Fruit fly (Drosophila melanogaster): ENCODE measurements around the gene CG4074.

Gene CG4074

dm6 chr3L:20769350-20769749, at the start of gene CG4074, which contains the start of gene CG4186:
Gene CG4074 (minus strand): TSS chr3L:20769500.
Gene CG4186 (plus strand): TSS chr3L:20769586.
- no peak for TF ChIP-seq Sin3A (optimal IDR thresholded peaks at IDR 0.05)
- no peak for TF ChIP-seq ttk (optimal IDR thresholded peaks at IDR 0.05)

DNA sequence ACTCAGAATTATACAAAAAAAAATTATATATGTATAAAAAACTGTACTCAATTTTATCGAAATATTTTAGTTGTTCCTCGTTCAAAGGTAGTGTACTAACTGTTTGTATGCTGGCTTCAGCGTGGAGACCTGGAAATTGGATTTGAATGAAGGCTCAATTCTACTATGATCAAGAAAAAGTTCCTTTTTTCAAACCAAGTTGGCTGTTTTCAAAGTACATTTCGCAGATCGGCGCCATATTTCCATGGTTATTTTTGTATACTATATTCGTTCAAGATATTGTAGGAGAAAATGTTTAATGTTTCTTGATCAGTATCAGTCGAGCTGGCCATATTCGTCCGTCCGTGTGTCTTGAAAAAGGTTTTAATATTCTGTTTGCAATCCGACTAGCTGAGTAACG, 48.6 kb upstream of the CG4074 start, which contains the start of gene Mst77F:
Gene Mst77F, minus strand, starts transcription at position 101 of the 400 bp plus-strand sequence.
- no peak for TF ChIP-seq h (optimal IDR thresholded peaks at IDR 0.05)
- TF ChIP-seq ttk (optimal IDR thresholded peaks at IDR 0.05) = no peak
- TF ChIP-seq insv (optimal IDR thresholded peaks at IDR 0.05) = no peak
- no peak for TF ChIP-seq Myc (optimal IDR thresholded peaks at IDR 0.05)
- no peak for TF ChIP-seq Sin3A (optimal IDR thresholded peaks at IDR 0.05)
- TF ChIP-seq psq (optimal IDR thresholded peaks at IDR 0.05) = no peak

dm6 chr3L:20815666-20816375, 46.5 kb upstream of the CG4074 start, which contains the start of the genes CG3618 and Pka-R1:
Gene CG3618 (minus strand): TSS chr3L:20816075.
Gene Pka-R1 (plus strand): TSS chr3L:20816118.
- TF ChIP-seq h (optimal IDR thresholded peaks at IDR 0.05) = no peak
- TF ChIP-seq Myc (optimal IDR thresholded peaks at IDR 0.05) = no peak
- TF ChIP-seq insv (optimal IDR thresholded peaks at IDR 0.05) = no peak
- TF ChIP-seq Sin3A (optimal IDR thresholded peaks at IDR 0.05) = no peak
- TF ChIP-seq psq (optimal IDR thresholded peaks at IDR 0.05) = no peak
- TF ChIP-seq ttk (optimal IDR thresholded peaks at IDR 0.05) = no peak

DNA sequence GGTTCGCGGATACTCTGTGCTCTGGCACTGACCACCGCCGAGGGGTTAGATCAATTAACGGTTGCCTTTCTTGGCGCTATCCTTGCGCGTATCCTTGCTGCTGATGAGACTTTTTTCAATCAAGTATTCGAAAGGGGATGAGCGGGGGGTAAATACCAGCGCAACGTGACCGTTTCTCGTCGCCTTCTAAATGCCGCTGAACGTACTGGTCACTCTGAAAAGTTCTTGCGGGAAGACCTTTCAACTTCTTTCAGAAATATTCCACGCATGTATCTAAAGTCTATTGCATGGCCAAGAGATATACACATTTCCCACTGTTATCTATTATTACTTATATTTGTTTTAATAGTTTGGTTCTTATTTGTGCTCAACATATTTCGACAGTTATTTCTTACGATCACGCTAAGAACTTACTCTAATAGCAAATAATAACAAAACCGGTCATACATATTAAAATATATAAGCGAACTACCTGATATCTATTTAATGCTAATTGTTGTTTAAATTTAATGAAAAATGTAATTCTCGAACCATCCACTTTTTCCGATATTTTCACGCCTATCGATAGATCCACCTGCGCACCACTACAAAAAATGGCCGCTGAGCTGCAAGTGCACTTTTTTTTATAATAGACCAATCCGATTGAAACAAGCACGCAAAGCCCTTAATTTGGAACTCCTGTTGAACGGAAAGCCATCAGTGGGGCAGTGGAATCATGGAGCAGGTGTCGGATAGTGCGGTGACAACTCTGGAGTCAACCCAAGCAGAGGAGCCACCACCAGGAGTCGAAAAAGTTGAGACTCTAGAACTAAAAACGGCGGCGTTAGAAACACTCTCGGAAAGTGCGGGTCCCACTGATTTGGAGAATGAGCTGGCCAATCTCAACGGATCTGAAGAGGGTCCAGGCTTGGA, 40.0 kb upstream of the CG4074 start, which contains the start of the genes CG3634 and HIPP1:
Gene CG3634, minus strand, starts transcription at position 185 of the 912 bp plus-strand sequence.
Gene HIPP1, plus strand, starts transcription at position 582 of the 912 bp plus-strand sequence.
- no peak for TF ChIP-seq ttk (optimal IDR thresholded peaks at IDR 0.05)
- no peak for TF ChIP-seq insv (optimal IDR thresholded peaks at IDR 0.05)
- TF ChIP-seq psq (optimal IDR thresholded peaks at IDR 0.05) = no peak
- TF ChIP-seq Myc (optimal IDR thresholded peaks at IDR 0.05) = no peak
- TF ChIP-seq h (optimal IDR thresholded peaks at IDR 0.05) = no peak
- no peak for TF ChIP-seq Sin3A (optimal IDR thresholded peaks at IDR 0.05)

- TF ChIP-seq Myc (optimal IDR thresholded peaks at IDR 0.05) = no peak
- no peak for TF ChIP-seq insv (optimal IDR thresholded peaks at IDR 0.05)
- no peak for TF ChIP-seq h (optimal IDR thresholded peaks at IDR 0.05)
- no peak for TF ChIP-seq ttk (optimal IDR thresholded peaks at IDR 0.05)
- TF ChIP-seq psq (optimal IDR thresholded peaks at IDR 0.05) = no peak
- no peak for TF ChIP-seq Sin3A (optimal IDR thresholded peaks at IDR 0.05)
These were observed 30.9 kb upstream of the CG4074 start, which contains the start of gene Spc105R for dm6 chr3L:20800208-20800607. Gene Spc105R (plus strand): TSS chr3L:20800410.

dm6 chr3L:20798325-20798846, 29.1 kb upstream of the CG4074 start, which contains the start of the genes CG3698 and tzn:
Gene CG3698 (minus strand): TSS chr3L:20798375.
Gene tzn (plus strand): TSS chr3L:20798645.
- TF ChIP-seq ttk (optimal IDR thresholded peaks at IDR 0.05) (no peak), Sin3A (optimal IDR thresholded peaks at IDR 0.05) (no peak), h (optimal IDR thresholded peaks at IDR 0.05) (no peak)

DNA sequence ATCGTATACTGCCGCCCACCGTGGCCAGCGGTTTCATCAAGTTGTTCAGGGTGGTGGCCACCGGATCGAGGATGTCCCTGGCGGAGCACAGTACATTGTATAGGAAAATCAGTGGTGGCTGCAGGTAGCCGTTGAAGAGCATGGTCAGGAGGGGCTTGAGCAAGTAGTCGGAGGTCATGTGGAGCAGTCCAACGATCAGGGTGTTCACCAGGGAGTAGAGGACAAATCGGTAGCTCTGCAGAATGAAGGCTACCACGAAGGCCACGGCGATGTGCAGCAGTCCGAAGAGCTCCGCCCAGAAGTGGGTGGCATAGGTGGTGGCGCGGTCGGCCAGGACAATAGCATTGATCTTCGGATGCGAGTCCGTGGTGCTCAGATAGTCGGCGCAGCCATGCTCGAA, 28.1 kb upstream of the CG4074 start:
- TF ChIP-seq Myc (optimal IDR thresholded peaks at IDR 0.05) (no peak), psq (optimal IDR thresholded peaks at IDR 0.05) (no peak)

- TF ChIP-seq psq (optimal IDR thresholded peaks at IDR 0.05) = no peak
- no peak for TF ChIP-seq ttk (optimal IDR thresholded peaks at IDR 0.05)
- TF ChIP-seq h (optimal IDR thresholded peaks at IDR 0.05) = no peak
These were observed 27.5 kb upstream of the CG4074 start for dm6 chr3L:20796757-20797156.

DNA sequence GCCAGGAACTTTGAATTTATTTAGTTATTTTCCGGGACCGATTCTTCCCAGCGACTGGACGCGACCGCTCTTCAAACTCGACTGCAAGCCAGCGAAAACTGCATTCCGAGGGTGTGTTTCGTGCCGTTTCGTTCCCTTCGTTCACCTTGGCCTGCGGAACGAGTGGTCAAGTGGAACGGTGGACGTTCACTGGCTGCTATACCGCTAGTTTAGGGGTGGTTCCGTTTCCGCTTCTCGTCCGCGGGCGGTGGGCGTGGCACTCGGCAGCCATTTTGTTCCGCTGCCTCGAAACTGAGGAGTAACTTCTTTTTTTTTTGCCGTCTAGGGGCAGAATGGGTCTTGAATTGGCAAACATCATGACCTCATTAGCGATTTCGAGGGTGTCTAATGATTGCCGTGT, 23.4 kb upstream of the CG4074 start, which contains the start of gene Six4:
Gene Six4, minus strand, starts transcription at position 85 of the 400 bp plus-strand sequence.
- TF ChIP-seq insv (optimal IDR thresholded peaks at IDR 0.05) = no peak

DNA sequence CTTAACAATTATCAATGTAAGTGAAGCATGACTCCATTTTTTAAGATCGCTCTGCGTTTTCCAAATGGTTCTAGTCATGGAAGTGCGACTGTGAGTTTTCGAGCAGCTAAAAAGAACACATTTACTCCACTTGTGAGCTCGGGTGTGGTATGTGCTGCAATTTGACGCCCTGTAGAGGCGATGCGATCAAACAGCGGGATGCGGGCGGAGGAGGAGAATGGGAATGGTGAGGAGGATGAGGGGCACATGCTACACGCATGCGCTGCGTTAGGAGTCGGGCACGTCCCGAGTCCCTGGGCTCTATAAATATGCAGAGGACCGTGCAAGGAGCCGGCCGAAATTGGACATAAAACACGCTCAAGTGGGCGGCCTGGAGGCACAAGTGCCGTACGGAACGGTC, 20.0 kb upstream of the CG4074 start:
- TF ChIP-seq psq (optimal IDR thresholded peaks at IDR 0.05) (no peak), ttk (optimal IDR thresholded peaks at IDR 0.05) (no peak), h (optimal IDR thresholded peaks at IDR 0.05) (no peak), Sin3A (optimal IDR thresholded peaks at IDR 0.05) (no peak), Myc (optimal IDR thresholded peaks at IDR 0.05) (no peak), insv (optimal IDR thresholded peaks at IDR 0.05) (no peak)

dm6 chr3L:20787835-20788380, 18.6 kb upstream of the CG4074 start, which contains the start of gene CG11396:
Gene CG11396 (minus strand): TSS chr3L:20788137.
- TF ChIP-seq insv (optimal IDR thresholded peaks at IDR 0.05) = peak; percentile 43
- no peak for TF ChIP-seq ttk (optimal IDR thresholded peaks at IDR 0.05)
- no peak for TF ChIP-seq psq (optimal IDR thresholded peaks at IDR 0.05)

All from Kc167 (cell line).